Worm (Caenorhabditis elegans): Measurements from ENCODE around the gene C04E12.4.
A peak's percentile ranks its signal among the peaks of the same experiment; 100 is the strongest.
"Not testable (repeated sequence)": the region's sequence is repeated elsewhere in the genome, so short reads cannot be mapped to it uniquely, and the experiment has no call there.

The C04E12.4 gene

DNA sequence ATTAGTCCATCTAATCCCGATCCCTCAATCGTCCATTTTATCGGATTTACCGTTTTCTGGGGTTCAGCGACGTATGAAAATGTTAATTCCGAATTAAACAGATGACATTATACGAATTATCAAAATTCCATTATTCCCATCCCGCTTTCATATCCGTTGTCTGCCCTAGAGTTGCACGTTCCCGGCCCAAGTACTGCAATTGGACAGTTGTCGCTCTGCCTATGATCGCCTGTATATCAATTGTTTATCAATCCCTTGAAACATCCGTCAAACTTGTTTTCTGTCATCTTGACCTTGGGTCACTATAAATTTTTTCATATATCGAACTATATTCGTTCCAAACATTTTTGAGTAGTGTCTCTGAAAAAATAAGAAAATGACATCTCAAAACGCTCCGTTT lies 4.3 kb upstream of the C04E12.4 start, which contains the start of gene C04E12.5:
C04E12.5 (plus strand) TSS at position 301 of the 400 bp plus-strand sequence.
- TF ChIP-seq nhr-23 (tag; optimal IDR thresholded peaks at IDR 0.05) (no peak), ztf-11 (tag; optimal IDR thresholded peaks at IDR 0.05) (no peak), lin-11 (tag; optimal IDR thresholded peaks at IDR 0.05) (no peak), sem-4 (tag; optimal IDR thresholded peaks at IDR 0.05) (no peak), crh-2 (tag; optimal IDR thresholded peaks at IDR 0.05) (no peak), nhr-6 (tag; optimal IDR thresholded peaks at IDR 0.05) (no peak), zag-1 (tag; optimal IDR thresholded peaks at IDR 0.05) (no peak), lin-39 (tag; optimal IDR thresholded peaks at IDR 0.05) (no peak), nhr-25 (tag; optimal IDR thresholded peaks at IDR 0.05) (no peak), unc-62 (GFP tag; optimal IDR thresholded peaks at IDR 0.05) (no peak), elt-3 (tag; optimal IDR thresholded peaks at IDR 0.05) (no peak), ama-1 (optimal IDR thresholded peaks at IDR 0.05) (no peak), snpc-4 (tag; optimal IDR thresholded peaks at IDR 0.05) (no peak), R02D3.7 (tag; optimal IDR thresholded peaks at IDR 0.05) (no peak), skn-1 (tag; optimal IDR thresholded peaks at IDR 0.05) (no peak), unc-39 (tag; optimal IDR thresholded peaks at IDR 0.05) (no peak)

DNA sequence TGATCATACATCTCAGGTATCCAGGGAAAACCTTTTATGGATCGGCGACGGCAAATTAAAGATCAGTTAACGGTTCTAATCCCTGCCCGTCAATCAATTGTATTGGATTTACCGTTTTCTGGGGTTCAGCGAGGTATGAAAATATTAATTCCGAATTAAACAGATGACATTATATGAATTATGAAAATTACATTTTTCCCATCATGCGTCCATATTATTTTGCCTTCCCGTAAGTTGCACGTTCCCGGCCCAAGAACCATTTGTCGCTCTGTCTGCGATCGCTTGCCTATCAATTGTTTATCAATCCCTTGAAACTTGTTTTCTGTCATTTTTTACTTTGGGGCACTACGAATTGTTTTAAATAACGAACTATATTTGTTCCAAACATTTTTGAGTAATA lies 942 bp upstream of the C04E12.4 start:
- no peak for TF ChIP-seq nhr-11 (tag; optimal IDR thresholded peaks at IDR 0.05)

- TF ChIP-seq R02D3.7 (tag; optimal IDR thresholded peaks at IDR 0.05); sma-9 (GFP tag; optimal IDR thresholded peaks at IDR 0.05); sma-9 (tag; optimal IDR thresholded peaks at IDR 0.05); dmd-4 (tag; optimal IDR thresholded peaks at IDR 0.05): not testable (repeated sequence)
Observed at ce11 chrV:3367773-3368172, 5.2 kb downstream of the C04E12.4 start, which contains the start of gene C04E12.2. Gene C04E12.2 (plus strand): TSS chrV:3368073.

DNA sequence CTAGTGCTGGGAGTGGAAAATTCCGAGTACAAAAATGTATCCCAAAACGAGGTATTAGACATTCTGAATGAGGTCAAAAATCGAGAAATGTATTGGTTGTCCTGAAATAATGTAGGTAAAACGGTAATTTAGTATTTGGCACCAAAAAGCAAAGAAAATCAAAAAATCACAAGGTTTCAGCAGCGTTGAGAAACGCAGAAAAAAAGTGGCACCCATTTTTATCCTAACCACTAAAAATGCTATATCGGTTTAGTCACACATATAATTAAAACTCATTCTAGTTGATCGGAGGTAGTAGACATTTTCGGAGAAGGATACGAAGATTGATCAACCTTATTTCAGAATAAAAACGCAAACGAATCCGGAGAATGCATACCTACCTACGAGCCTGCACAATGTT lies 10.1 kb downstream of the C04E12.4 start, which contains the start of gene srx-121:
srx-121 (minus strand) TSS at position 101 of the 400 bp plus-strand sequence.
- TF ChIP-seq nhr-6 (tag; optimal IDR thresholded peaks at IDR 0.05): no peak
- TF ChIP-seq crh-2 (tag; optimal IDR thresholded peaks at IDR 0.05): no peak
- TF ChIP-seq nhr-11 (tag; optimal IDR thresholded peaks at IDR 0.05): no peak
- no peak for TF ChIP-seq F13H6.1 (tag; optimal IDR thresholded peaks at IDR 0.05)
- TF ChIP-seq zag-1 (tag; optimal IDR thresholded peaks at IDR 0.05): no peak
- no peak for TF ChIP-seq lin-39 (tag; optimal IDR thresholded peaks at IDR 0.05)
- no peak for TF ChIP-seq aly-2 (tag; optimal IDR thresholded peaks at IDR 0.05)
- no peak for TF ChIP-seq unc-62 (GFP tag; optimal IDR thresholded peaks at IDR 0.05)
- TF ChIP-seq unc-39 (tag; optimal IDR thresholded peaks at IDR 0.05): no peak
- no peak for TF ChIP-seq nhr-21 (tag; optimal IDR thresholded peaks at IDR 0.05)
- no peak for TF ChIP-seq sma-3 (GFP tag; optimal IDR thresholded peaks at IDR 0.05)
- TF ChIP-seq Y55F3AM.14 (GFP tag; optimal IDR thresholded peaks at IDR 0.05): no peak
- TF ChIP-seq ztf-11 (tag; optimal IDR thresholded peaks at IDR 0.05): no peak
- TF ChIP-seq peb-1 (tag; optimal IDR thresholded peaks at IDR 0.05): no peak
- TF ChIP-seq mdl-1 (tag; optimal IDR thresholded peaks at IDR 0.05): no peak
- no peak for TF ChIP-seq dmd-4 (tag; optimal IDR thresholded peaks at IDR 0.05)

DNA sequence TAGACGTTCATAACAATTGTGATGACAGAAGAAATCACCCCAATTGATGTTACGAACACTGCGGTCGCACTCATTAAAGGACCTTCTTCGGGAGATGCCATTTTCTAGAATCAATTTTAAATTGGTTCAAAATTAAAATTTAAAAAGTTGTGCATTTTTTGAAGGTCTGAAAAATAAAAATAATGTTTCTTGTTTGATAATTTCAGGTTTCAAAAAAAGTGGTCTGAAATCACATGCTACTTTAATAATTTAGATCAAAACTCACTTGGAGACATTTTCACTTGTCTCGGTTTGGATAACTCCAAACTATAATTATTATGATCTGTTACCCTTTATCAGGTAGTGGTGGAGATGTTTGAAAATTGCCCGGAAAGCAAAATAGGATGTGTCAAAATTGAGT lies 14.4 kb downstream of the C04E12.4 start, which contains the start of gene srbc-2:
srbc-2 (minus strand) TSS at position 101 of the 400 bp plus-strand sequence.
- TF ChIP-seq nhr-23 (tag; optimal IDR thresholded peaks at IDR 0.05): no peak
- TF ChIP-seq sem-4 (tag; optimal IDR thresholded peaks at IDR 0.05): no peak
- TF ChIP-seq snpc-4 (tag; optimal IDR thresholded peaks at IDR 0.05): no peak
- TF ChIP-seq ama-1 (optimal IDR thresholded peaks at IDR 0.05): no peak
- TF ChIP-seq gmeb-1 (tag; optimal IDR thresholded peaks at IDR 0.05): no peak
- TF ChIP-seq dmd-4 (tag; optimal IDR thresholded peaks at IDR 0.05): no peak
- no peak for TF ChIP-seq fos-1 (tag; optimal IDR thresholded peaks at IDR 0.05)
- TF ChIP-seq skn-1 (tag; optimal IDR thresholded peaks at IDR 0.05): no peak
- TF ChIP-seq C34F6.9 (tag; optimal IDR thresholded peaks at IDR 0.05): no peak
- TF ChIP-seq ceh-82 (tag; optimal IDR thresholded peaks at IDR 0.05): no peak
- no peak for TF ChIP-seq peb-1 (tag; optimal IDR thresholded peaks at IDR 0.05)
- no peak for TF ChIP-seq elt-3 (tag; optimal IDR thresholded peaks at IDR 0.05)
- TF ChIP-seq sma-3 (GFP tag; optimal IDR thresholded peaks at IDR 0.05): no peak
- TF ChIP-seq F13H6.1 (tag; optimal IDR thresholded peaks at IDR 0.05): no peak

ce11 chrV:3388299-3388698 lies 25.7 kb downstream of the C04E12.4 start:
- peak in 1 of 2 experiments; percentile 27 for TF ChIP-seq lsy-2 (tag; optimal IDR thresholded peaks at IDR 0.05)
- no peak for TF ChIP-seq nhr-6 (tag; optimal IDR thresholded peaks at IDR 0.05)
- TF ChIP-seq nhr-129 (tag; optimal IDR thresholded peaks at IDR 0.05): peak; percentile 31
- no peak for TF ChIP-seq elt-3 (tag; optimal IDR thresholded peaks at IDR 0.05)
- TF ChIP-seq ceh-82 (tag; optimal IDR thresholded peaks at IDR 0.05): no peak
- TF ChIP-seq sma-3 (GFP tag; optimal IDR thresholded peaks at IDR 0.05): no peak
- TF ChIP-seq C34F6.9 (tag; optimal IDR thresholded peaks at IDR 0.05): peak; percentile 4
- no peak for TF ChIP-seq ZK546.5 (tag; optimal IDR thresholded peaks at IDR 0.05)
- TF ChIP-seq fos-1 (tag; optimal IDR thresholded peaks at IDR 0.05): peak; percentile 29
- no peak for TF ChIP-seq peb-1 (tag; optimal IDR thresholded peaks at IDR 0.05)
- no peak for TF ChIP-seq nhr-237 (tag; optimal IDR thresholded peaks at IDR 0.05)
- peak; percentile 61 for TF ChIP-seq F13H6.1 (tag; optimal IDR thresholded peaks at IDR 0.05)
- peak; percentile 91 for TF ChIP-seq sma-9 (GFP tag; optimal IDR thresholded peaks at IDR 0.05)
- no peak for TF ChIP-seq sma-9 (tag; optimal IDR thresholded peaks at IDR 0.05)
- TF ChIP-seq dmd-4 (tag; optimal IDR thresholded peaks at IDR 0.05): no peak
- TF ChIP-seq aly-2 (tag; optimal IDR thresholded peaks at IDR 0.05): no peak
- no peak for TF ChIP-seq nhr-25 (tag; optimal IDR thresholded peaks at IDR 0.05)
- no peak for TF ChIP-seq lin-11 (tag; optimal IDR thresholded peaks at IDR 0.05)
- no peak for TF ChIP-seq nhr-77 (tag; optimal IDR thresholded peaks at IDR 0.05)
- TF ChIP-seq ama-1 (optimal IDR thresholded peaks at IDR 0.05): no peak
- TF ChIP-seq elt-1 (tag; optimal IDR thresholded peaks at IDR 0.05): no peak
- peak; percentile 17 for TF ChIP-seq egl-27 (tag; optimal IDR thresholded peaks at IDR 0.05)
- no peak for TF ChIP-seq ztf-11 (tag; optimal IDR thresholded peaks at IDR 0.05)
- no peak for TF ChIP-seq skn-1 (tag; optimal IDR thresholded peaks at IDR 0.05)

Measured in whole organism, L2 larva.